Fruit fly (Drosophila melanogaster) whole organism: ENCODE results near the gene Takl1.

Experiments used
- CG8478 ChIP-seq: fragments of >200 bp; optimal IDR thresholded peaks from 2 replicates; lab custom pipeline; 2018; ENCODE audit warnings: inconsistent platforms
- Dll ChIP-seq: fragments of >200 bp; optimal IDR thresholded peaks from 2 replicates; lab custom pipeline; 2017
- EcR ChIP-seq, 2 experiments: fragments of >200 bp; optimal IDR thresholded peaks; 2 replicates each; lab custom pipeline; 2017; ENCODE audit warnings: missing biosample characterization in 2 of 2, missing genetic modification characterization in 2 of 2, missing genetic modification reagents in 2 of 2
- pan ChIP-seq: fragments of >200 bp; optimal IDR thresholded peaks from 2 replicates; lab custom pipeline; 2017
- psq ChIP-seq: fragments of >200 bp; optimal IDR thresholded peaks from 2 replicates; lab custom pipeline; 2017
- usp ChIP-seq: fragments of >200 bp; optimal IDR thresholded peaks from 2 replicates; lab custom pipeline; 2017; ENCODE audit warnings: missing biosample characterization, missing genetic modification characterization, mixed read lengths

DNA sequence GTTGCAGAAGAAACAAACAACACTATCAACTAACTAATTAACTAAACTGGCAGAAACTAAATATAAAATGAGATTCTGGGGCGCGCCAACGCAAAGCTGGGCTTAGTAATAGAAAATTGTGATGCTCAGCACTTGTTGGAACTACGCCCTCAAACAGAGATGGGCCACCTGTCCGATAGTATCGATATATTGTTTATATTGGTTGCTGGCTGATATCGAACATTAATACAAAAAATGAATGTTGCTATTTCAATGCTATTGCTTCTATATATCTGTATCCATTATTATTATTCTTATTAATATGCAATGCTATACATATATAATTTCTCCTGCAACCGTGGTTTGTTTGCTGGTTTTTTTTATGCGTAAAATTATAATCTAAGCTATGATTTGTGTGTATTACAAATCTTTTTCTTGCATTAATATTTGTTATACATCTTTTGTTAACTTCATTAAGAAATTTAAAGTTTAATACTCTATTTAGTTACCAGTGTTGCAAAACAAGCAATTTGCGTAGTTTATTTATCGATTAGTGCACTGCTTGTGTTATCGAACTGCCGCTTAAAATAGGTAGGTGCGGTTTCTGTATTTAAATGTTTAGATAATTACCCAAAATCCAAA, 10.1 kb downstream of the Takl1 start, which contains the start of gene CG31195:
- no peak for TF ChIP-seq pan (lab: Kevin White, UChicago)
- TF ChIP-seq Dll (lab: Kevin White, UChicago), result no peak
- no peak for TF ChIP-seq CG8478 (lab: Kevin White, UChicago)
- TF ChIP-seq psq, result no peak
- TF ChIP-seq usp (GFP tag; lab: Kevin White, UChicago), result no peak
- TF ChIP-seq EcR (GFP tag; optimal IDR thresholded peaks at IDR 0.05; lab: Kevin White, UChicago), result no peak
